Worm (Caenorhabditis elegans): ENCODE measurements around the gene hda-2.

hda-2 gene

ce11 chrII:8037246-8037645 is 14.9 kb upstream of the hda-2 start, which contains the start of gene arp-6:
Gene arp-6 (minus strand): TSS chrII:8037346.
- TF ChIP-seq unc-62 (GFP tag; optimal IDR thresholded peaks at IDR 0.05), result no peak

DNA sequence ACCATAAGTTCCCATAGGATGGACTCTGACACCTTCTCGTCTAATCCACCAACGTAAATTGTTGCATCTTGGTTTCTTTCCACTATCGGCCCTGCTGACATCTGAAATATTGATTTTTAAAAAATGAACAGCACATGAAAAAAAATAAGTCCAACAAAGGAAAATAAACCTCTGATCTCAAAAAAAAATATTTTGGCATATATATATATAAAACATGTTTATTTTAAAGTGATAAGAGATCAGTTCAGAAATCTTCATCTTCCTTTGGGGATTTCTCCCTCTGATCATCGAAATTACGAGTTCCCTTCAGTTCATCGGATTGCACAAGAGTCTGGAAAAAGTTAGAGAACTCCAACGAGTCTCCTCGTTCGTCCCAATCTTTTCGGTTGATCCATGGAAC is 13.3 kb upstream of the hda-2 start, which contains the start of gene sap-49:
Gene sap-49 (minus strand): TSS at position 101 of the 400 bp plus-strand sequence.
- no peak for TF ChIP-seq unc-62 (GFP tag; optimal IDR thresholded peaks at IDR 0.05)

- TF ChIP-seq unc-62 (GFP tag; optimal IDR thresholded peaks at IDR 0.05), result no peak
Observed at ce11 chrII:8034617-8035016, 12.3 kb upstream of the hda-2 start.

DNA sequence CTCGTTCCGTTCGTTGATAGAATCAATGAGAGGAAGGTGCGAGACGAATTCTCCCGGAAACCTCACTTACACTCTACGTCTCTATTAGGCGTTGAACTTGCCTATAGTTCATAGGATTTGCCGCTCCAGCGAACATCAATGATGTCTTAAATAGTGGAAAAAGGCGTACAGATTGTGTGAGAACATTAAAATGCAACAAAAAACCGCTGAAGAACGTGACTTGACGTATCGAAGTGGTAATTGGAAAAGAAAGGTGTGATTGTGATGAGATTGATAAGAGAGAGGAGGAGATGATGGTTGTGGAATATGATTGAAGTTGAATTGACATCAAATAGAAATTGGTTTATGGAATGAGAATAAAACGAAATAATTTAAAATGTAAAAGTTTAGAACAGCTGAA is 11.6 kb upstream of the hda-2 start:
- no peak for TF ChIP-seq unc-62 (GFP tag; optimal IDR thresholded peaks at IDR 0.05)

- TF ChIP-seq unc-62 (GFP tag; optimal IDR thresholded peaks at IDR 0.05), result no peak
Observed at ce11 chrII:8032657-8033056, 10.3 kb upstream of the hda-2 start, which contains the start of gene nrf-6. Gene nrf-6 (minus strand): TSS chrII:8032708.

DNA sequence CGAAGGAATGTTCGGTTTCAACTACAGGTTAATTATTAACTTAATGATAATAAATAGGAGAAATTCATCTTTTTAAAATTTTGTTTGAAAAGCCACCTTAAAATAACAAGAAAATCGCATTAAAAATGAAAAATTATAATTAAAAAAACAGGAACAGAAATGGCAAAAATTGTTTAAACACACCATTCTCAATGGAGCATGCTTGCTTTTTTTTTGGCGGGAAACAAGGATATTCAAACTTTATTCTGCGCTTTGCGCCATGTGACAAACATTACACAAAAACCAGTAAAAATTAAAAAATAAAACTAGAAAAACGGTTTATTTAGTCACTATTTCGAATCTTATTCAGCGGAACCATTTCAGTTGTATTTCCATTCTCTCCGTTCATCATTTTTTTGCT is 6.4 kb upstream of the hda-2 start:
- no peak for TF ChIP-seq unc-62 (GFP tag; optimal IDR thresholded peaks at IDR 0.05)

- no peak for TF ChIP-seq unc-62 (GFP tag; optimal IDR thresholded peaks at IDR 0.05)
Observed at ce11 chrII:8028246-8028694, 5.9 kb upstream of the hda-2 start.

ce11 chrII:8027663-8028062 is 5.3 kb upstream of the hda-2 start, which contains the start of gene swsn-7:
Gene swsn-7 (minus strand): TSS chrII:8027763.
- no peak for TF ChIP-seq unc-62 (GFP tag; optimal IDR thresholded peaks at IDR 0.05)

DNA sequence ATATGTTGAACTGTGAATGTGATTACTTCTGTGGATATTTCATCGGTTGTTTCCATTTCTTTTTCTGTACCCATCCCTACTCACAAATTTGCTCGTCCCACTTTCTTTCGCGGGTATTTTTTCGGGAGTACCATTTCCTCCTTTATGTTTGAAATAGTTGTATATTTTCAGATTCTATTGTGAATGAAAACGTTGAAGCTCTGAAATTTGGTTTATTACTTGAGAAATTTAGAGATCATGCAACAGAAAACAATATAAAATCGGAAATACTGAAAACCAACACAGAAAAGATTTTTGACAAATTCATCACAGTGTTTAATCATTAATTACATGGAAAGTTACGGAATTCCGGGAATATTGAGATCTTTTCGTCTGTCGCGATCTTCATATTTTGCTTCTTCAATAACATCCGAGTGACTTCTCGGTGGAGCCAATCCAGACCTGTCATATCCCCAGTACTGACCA is 1.7 kb downstream of the hda-2 start:
- TF ChIP-seq unc-62 (GFP tag; optimal IDR thresholded peaks at IDR 0.05), result no peak

- no peak for TF ChIP-seq unc-62 (GFP tag; optimal IDR thresholded peaks at IDR 0.05)
Observed at ce11 chrII:8017380-8017779, 5.0 kb downstream of the hda-2 start, which contains the start of gene zyg-11. Gene zyg-11 (plus strand): TSS chrII:8017680.

- TF ChIP-seq unc-62 (GFP tag; optimal IDR thresholded peaks at IDR 0.05), result no peak
Observed at ce11 chrII:8016761-8017160, 5.6 kb downstream of the hda-2 start.

DNA sequence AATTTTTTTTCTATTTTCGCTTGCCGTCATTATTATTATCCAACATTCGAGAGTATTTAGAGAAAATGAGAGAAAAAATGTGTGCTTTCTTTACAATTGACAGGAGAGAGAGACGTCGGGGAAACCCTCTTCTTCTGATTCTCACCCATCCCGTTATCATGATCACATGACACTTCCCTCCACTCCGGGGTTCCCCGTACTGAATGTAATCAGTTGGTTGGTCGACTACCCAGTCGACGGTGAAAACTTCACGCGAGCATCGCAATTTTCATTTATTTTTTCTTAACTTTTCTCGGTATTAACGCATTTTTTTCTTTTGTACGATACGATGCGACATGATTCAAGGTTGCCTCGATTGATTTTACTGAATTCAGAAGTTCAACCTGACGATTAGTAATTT is 6.2 kb downstream of the hda-2 start:
- TF ChIP-seq unc-62 (GFP tag; optimal IDR thresholded peaks at IDR 0.05), result no peak

DNA sequence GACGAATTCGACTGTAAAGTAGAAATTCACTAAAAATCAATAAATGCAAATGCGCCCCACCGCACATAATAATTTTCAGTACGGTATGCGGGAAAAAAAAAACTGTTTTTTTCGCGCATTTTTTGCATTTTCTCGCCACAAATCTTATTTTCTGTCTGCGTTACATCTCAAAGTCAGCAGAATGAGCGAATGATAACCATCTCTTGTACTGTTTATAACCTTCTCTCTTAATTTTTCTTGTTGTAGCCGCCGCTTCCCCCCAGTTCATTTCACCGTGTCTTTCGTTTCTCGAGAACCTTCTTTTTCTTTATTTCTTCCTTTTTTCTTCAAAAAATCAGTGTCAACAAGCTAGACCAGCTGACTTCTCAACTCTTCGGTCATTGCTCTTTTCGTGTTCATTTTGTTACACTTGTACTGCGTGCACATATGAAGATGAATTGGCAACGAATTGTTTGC is 6.8 kb downstream of the hda-2 start:
- no peak for TF ChIP-seq unc-62 (GFP tag; optimal IDR thresholded peaks at IDR 0.05)

ce11 chrII:8012071-8013031 is 10.0 kb downstream of the hda-2 start, which contains the start of gene DH11.2:
Gene DH11.2 (plus strand): TSS chrII:8012816.
- TF ChIP-seq unc-62 (GFP tag; optimal IDR thresholded peaks at IDR 0.05), result no peak

DNA sequence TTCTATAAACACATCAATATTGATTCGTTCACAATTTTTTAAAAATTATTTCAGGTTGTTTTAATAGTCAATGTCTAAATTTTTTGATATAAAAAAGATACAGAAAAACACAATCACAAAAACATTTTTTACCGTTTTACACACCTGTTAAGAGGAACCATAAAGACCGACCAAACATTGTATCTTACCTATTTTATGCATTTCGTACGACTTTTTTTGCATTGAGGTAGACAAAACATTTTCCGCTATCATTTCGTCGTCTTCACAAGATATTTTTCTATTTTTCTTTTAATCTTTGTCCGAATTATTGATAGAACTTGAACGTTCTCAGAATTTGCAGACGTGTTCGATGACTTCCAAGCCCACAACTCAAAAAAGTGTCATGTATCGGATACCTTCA is 14.0 kb downstream of the hda-2 start, which contains the start of gene glna-2:
Gene glna-2 (plus strand): TSS at position 301 of the 400 bp plus-strand sequence.
- TF ChIP-seq unc-62 (GFP tag; optimal IDR thresholded peaks at IDR 0.05), result no peak

DNA sequence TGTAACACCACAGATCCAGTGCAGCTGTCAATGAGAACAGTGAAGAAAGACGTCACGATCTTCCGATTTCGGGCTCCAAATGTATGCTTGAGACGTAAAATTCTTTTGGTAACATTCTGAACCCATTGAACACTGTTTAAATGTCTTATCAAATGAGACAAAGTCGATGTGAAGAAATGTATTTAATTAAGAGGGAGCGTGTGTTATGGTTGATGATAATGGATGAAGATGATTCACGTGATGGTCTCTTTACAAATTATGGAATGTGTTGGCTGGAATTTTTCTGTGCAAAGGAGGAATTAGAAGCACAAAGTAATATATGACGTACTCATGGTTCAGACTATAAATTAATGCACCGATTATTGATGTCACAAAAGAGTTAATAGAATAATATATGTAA is 15.4 kb downstream of the hda-2 start:
- TF ChIP-seq unc-62 (GFP tag; optimal IDR thresholded peaks at IDR 0.05), result no peak

- no peak for TF ChIP-seq unc-62 (GFP tag; optimal IDR thresholded peaks at IDR 0.05)
Observed at ce11 chrII:8004752-8005151, 17.6 kb downstream of the hda-2 start.
